Fruit fly (Drosophila melanogaster) whole organism, embryonic: ENCODE measurements around the gene CG32488.

Experiments
- B-H2 ChIP-seq: fragments of 200-800 bp; sonication (Bioruptor generic); optimal IDR thresholded peaks from 2 replicates; lab custom pipeline; 2018; ENCODE audit warnings: missing biosample characterization, mild to moderate bottlenecking, missing genetic modification characterization
- CG11456 ChIP-seq: fragments of 200-800 bp; sonication (Bioruptor generic); IDR thresholded peaks from 3 replicates; pipeline ENCODE4 v1.3.6; 2022; ENCODE audit warnings: missing biosample characterization, missing genetic modification characterization
- CG12391 ChIP-seq: fragments of 200-800 bp; sonication (Bioruptor generic); optimal IDR thresholded peaks from 3 replicates; lab custom pipeline; 2018; ENCODE audit warnings: missing biosample characterization, mild to moderate bottlenecking, missing genetic modification characterization, moderate library complexity
- CG13424 ChIP-seq: fragments of 200-800 bp; sonication (Bioruptor generic); optimal IDR thresholded peaks from 2 replicates; lab custom pipeline; 2019; ENCODE audit warnings: missing biosample characterization, mild to moderate bottlenecking, missing genetic modification characterization, moderate library complexity
- CG16815 ChIP-seq: fragments of 200-800 bp; sonication (Bioruptor generic); optimal IDR thresholded peaks from 3 replicates; lab custom pipeline; 2017; ENCODE audit warnings: missing biosample characterization, mild to moderate bottlenecking, missing genetic modification characterization
- CG17328 ChIP-seq: fragments of 200-800 bp; sonication (Bioruptor generic); IDR thresholded peaks from 2 replicates; pipeline ENCODE4 v1.3.6; 2022; ENCODE audit warnings: missing biosample characterization, missing genetic modification characterization
- CG17385 ChIP-seq: fragments of 200-800 bp; sonication (Bioruptor generic); optimal IDR thresholded peaks from 3 replicates; lab custom pipeline; 2018; ENCODE audit warnings: missing biosample characterization, mild to moderate bottlenecking, missing genetic modification characterization
- CG2116 ChIP-seq: fragments of 200-800 bp; sonication (Bioruptor generic); optimal IDR thresholded peaks from 3 replicates; lab custom pipeline; 2018; ENCODE audit warnings: missing biosample characterization, mild to moderate bottlenecking, missing genetic modification characterization
- CG2129 ChIP-seq: fragments of 200-800 bp; sonication (Bioruptor generic); IDR thresholded peaks from 2 replicates; pipeline ENCODE4 v1.3.6; 2022; ENCODE audit warnings: missing biosample characterization, missing genetic modification characterization; ENCODE audit not compliant: partially characterized antibody
- CG33213 ChIP-seq: fragments of 200-800 bp; sonication (Bioruptor generic); optimal IDR thresholded peaks from 3 replicates; lab custom pipeline; 2016; ENCODE audit warnings: missing biosample characterization, missing genetic modification characterization
- CG5180 ChIP-seq: fragments of 200-800 bp; sonication (Bioruptor generic); optimal IDR thresholded peaks from 3 replicates; lab custom pipeline; 2017; ENCODE audit warnings: missing biosample characterization, missing genetic modification characterization, mild to moderate bottlenecking, moderate library complexity, missing genetic modification reagents
- CG6654 ChIP-seq: fragments of 200-800 bp; sonication (Bioruptor generic); optimal IDR thresholded peaks from 2 replicates; lab custom pipeline; 2017; ENCODE audit warnings: missing biosample characterization, mild to moderate bottlenecking, missing genetic modification characterization
- CG7271 ChIP-seq: fragments of 200-800 bp; sonication (Bioruptor generic); optimal IDR thresholded peaks from 2 replicates; lab custom pipeline; 2018; ENCODE audit warnings: missing biosample characterization, mild to moderate bottlenecking, missing genetic modification characterization, moderate library complexity
- CG7372 ChIP-seq: fragments of 200-800 bp; sonication (Bioruptor generic); IDR thresholded peaks from 2 replicates; pipeline ENCODE4 v1.3.6; 2022; ENCODE audit warnings: missing biosample characterization, missing genetic modification characterization
- D19A ChIP-seq: fragments of 200-800 bp; optimal IDR thresholded peaks from 3 replicates; lab custom pipeline; 2019; ENCODE audit warnings: missing biosample characterization, mild to moderate bottlenecking, missing genetic modification characterization, moderate library complexity
- Dip2 ChIP-seq: fragments of 200-800 bp; sonication (Bioruptor generic); IDR thresholded peaks from 2 replicates; pipeline ENCODE4 v1.3.6; 2022; ENCODE audit warnings: missing biosample characterization, missing genetic modification characterization
- Doc3 ChIP-seq: fragments of 200-800 bp; sonication (Bioruptor generic); IDR thresholded peaks from 3 replicates; pipeline ENCODE4 v1.3.6; 2022; ENCODE audit warnings: missing biosample characterization, missing genetic modification characterization; ENCODE audit not compliant: partially characterized antibody
- Dref ChIP-seq: fragments of 200-800 bp; sonication (Bioruptor generic); IDR thresholded peaks from 2 replicates; pipeline ENCODE4 v1.3.6; 2022; ENCODE audit warnings: missing biosample characterization, missing genetic modification characterization
- Drgx ChIP-seq: fragments of 200-800 bp; sonication (Bioruptor generic); IDR thresholded peaks from 2 replicates; pipeline ENCODE4 v1.3.6; 2022; ENCODE audit warnings: missing biosample characterization, missing genetic modification characterization
- Eip74EF ChIP-seq, 2 experiments: fragments of 200-800 bp in 1 of 2; fragments of >200 bp in 1 of 2; sonication (Bioruptor generic) in 1 of 2; optimal IDR thresholded peaks; 2 replicates each; lab custom pipeline; 2017 to 2019; ENCODE audit warnings: missing biosample characterization in 2 of 2, missing genetic modification characterization in 2 of 2, mild to moderate bottlenecking in 1 of 2, moderate library complexity in 1 of 2
- HLH4C ChIP-seq: fragments of 200-800 bp; sonication (Bioruptor generic); IDR thresholded peaks from 3 replicates; pipeline ENCODE4 v1.3.6; 2022; ENCODE audit warnings: missing biosample characterization, missing genetic modification characterization; ENCODE audit not compliant: partially characterized antibody
- Hr51 ChIP-seq, 2 experiments: fragments of 200-800 bp; sonication (Bioruptor generic); optimal IDR thresholded peaks; 2 replicates in 1 of 2; 3 replicates in 1 of 2; lab custom pipeline; 2016 to 2018; ENCODE audit warnings: missing biosample characterization in 2 of 2, missing genetic modification characterization in 2 of 2, mild to moderate bottlenecking in 1 of 2, moderate library complexity in 1 of 2
- Hsf ChIP-seq: fragments of 200-800 bp; sonication (Bioruptor generic); optimal IDR thresholded peaks from 3 replicates; lab custom pipeline; 2016; ENCODE audit warnings: missing biosample characterization, missing genetic modification characterization
- Jarid2 ChIP-seq: fragments of 200-800 bp; sonication (Bioruptor generic); optimal IDR thresholded peaks from 3 replicates; lab custom pipeline; 2017; ENCODE audit warnings: mild to moderate bottlenecking, missing biosample characterization, missing genetic modification reagents, missing genetic modification characterization
- MTF-1 ChIP-seq: fragments of 200-800 bp; sonication (Bioruptor generic); optimal IDR thresholded peaks from 2 replicates; lab custom pipeline; 2018; ENCODE audit warnings: missing biosample characterization, mild to moderate bottlenecking, missing genetic modification characterization, borderline replicate concordance
- Opbp ChIP-seq: fragments of 200-800 bp; sonication (Bioruptor generic); IDR thresholded peaks from 3 replicates; pipeline ENCODE4 v1.3.6; 2022; ENCODE audit warnings: missing biosample characterization, missing genetic modification characterization; ENCODE audit not compliant: partially characterized antibody
- Sry-δ ChIP-seq: fragments of 200-800 bp; sonication (Bioruptor generic); optimal IDR thresholded peaks from 2 replicates; lab custom pipeline; 2016; ENCODE audit warnings: missing biosample characterization, missing genetic modification characterization
- ac ChIP-seq: fragments of 200-800 bp; sonication (Bioruptor generic); optimal IDR thresholded peaks from 3 replicates; lab custom pipeline; 2017; ENCODE audit warnings: missing biosample characterization, mild to moderate bottlenecking, missing genetic modification characterization
- ase ChIP-seq: fragments of 200-800 bp; sonication (Bioruptor generic); IDR thresholded peaks from 3 replicates; pipeline ENCODE4 v1.3.6; 2022; ENCODE audit warnings: missing biosample characterization, missing genetic modification characterization
- corto ChIP-seq: fragments of 200-800 bp; sonication (Bioruptor generic); optimal IDR thresholded peaks from 2 replicates; lab custom pipeline; 2016; ENCODE audit warnings: missing biosample characterization, mild to moderate bottlenecking, missing genetic modification characterization, moderate library complexity
- crp ChIP-seq, 2 experiments: fragments of 200-800 bp; sonication (Bioruptor generic); optimal IDR thresholded peaks; 2 replicates in 1 of 2; 3 replicates in 1 of 2; lab custom pipeline; 2017; ENCODE audit warnings: missing biosample characterization in 2 of 2, missing genetic modification characterization in 2 of 2, mild to moderate bottlenecking in 1 of 2, moderate library complexity in 1 of 2
- dan ChIP-seq: fragments of 200-800 bp; sonication (Bioruptor generic); IDR thresholded peaks from 2 replicates; pipeline ENCODE4 v1.3.6; 2022; ENCODE audit warnings: missing biosample characterization, missing genetic modification characterization
- dimm ChIP-seq: fragments of 200-800 bp; sonication (Bioruptor generic); IDR thresholded peaks from 2 replicates; pipeline ENCODE4 v1.3.6; 2022; ENCODE audit warnings: missing biosample characterization, missing genetic modification characterization
- dysf ChIP-seq: fragments of 200-800 bp; sonication (Bioruptor generic); IDR thresholded peaks from 3 replicates; pipeline ENCODE4 v1.3.6; 2022; ENCODE audit warnings: missing biosample characterization, missing genetic modification characterization
- grau ChIP-seq: fragments of 200-800 bp; optimal IDR thresholded peaks from 3 replicates; lab custom pipeline; 2019; ENCODE audit warnings: missing biosample characterization, mild to moderate bottlenecking, missing genetic modification characterization, moderate library complexity
- grn ChIP-seq: fragments of 200-800 bp; sonication (Bioruptor generic); optimal IDR thresholded peaks from 3 replicates; lab custom pipeline; 2017; ENCODE audit warnings: missing biosample characterization, missing genetic modification characterization
- hth ChIP-seq: fragments of >200 bp; optimal IDR thresholded peaks from 2 replicates; lab custom pipeline; 2017; ENCODE audit warnings: inconsistent platforms
- jumu ChIP-seq: fragments of 200-800 bp; sonication (Bioruptor generic); optimal IDR thresholded peaks from 3 replicates; lab custom pipeline; 2016; ENCODE audit warnings: missing biosample characterization, missing genetic modification characterization
- kay ChIP-seq: fragments of 200-800 bp; sonication (Bioruptor generic); optimal IDR thresholded peaks from 2 replicates; lab custom pipeline; 2016; ENCODE audit warnings: missing biosample characterization, missing genetic modification characterization
- mld ChIP-seq: fragments of 200-800 bp; sonication (Bioruptor generic); IDR thresholded peaks from 3 replicates; pipeline ENCODE4 v1.3.6; 2022; ENCODE audit warnings: missing biosample characterization, missing genetic modification characterization; ENCODE audit not compliant: partially characterized antibody
- nau ChIP-seq: fragments of 200-800 bp; sonication (Bioruptor generic); optimal IDR thresholded peaks from 3 replicates; lab custom pipeline; 2017; ENCODE audit warnings: missing biosample characterization, mild to moderate bottlenecking, missing genetic modification characterization, missing genetic modification reagents
- pzg ChIP-seq: fragments of 200-800 bp; sonication (Bioruptor generic); optimal IDR thresholded peaks from 3 replicates; lab custom pipeline; 2018; ENCODE audit warnings: missing biosample characterization, mild to moderate bottlenecking, missing genetic modification characterization, moderate library complexity
- repo ChIP-seq: fragments of 200-800 bp; sonication (Bioruptor generic); optimal IDR thresholded peaks from 2 replicates; lab custom pipeline; 2016; ENCODE audit warnings: missing biosample characterization, missing genetic modification characterization
- rib ChIP-seq: fragments of 200-800 bp; sonication (Bioruptor generic); IDR thresholded peaks from 2 replicates; pipeline ENCODE4 v1.3.6; 2022; ENCODE audit warnings: missing biosample characterization, missing genetic modification characterization
- sens-2 ChIP-seq: fragments of 200-800 bp; sonication (Bioruptor generic); IDR thresholded peaks from 2 replicates; pipeline ENCODE4 v1.3.6; 2022; ENCODE audit warnings: missing biosample characterization, missing genetic modification characterization
- tin ChIP-seq: fragments of 200-800 bp; sonication (Bioruptor generic); optimal IDR thresholded peaks from 3 replicates; lab custom pipeline; 2016; ENCODE audit warnings: missing biosample characterization, missing genetic modification characterization
- vnd ChIP-seq: fragments of 200-800 bp; sonication (Bioruptor generic); IDR thresholded peaks from 3 replicates; pipeline ENCODE4 v1.3.6; 2022; ENCODE audit warnings: missing biosample characterization, missing genetic modification characterization; ENCODE audit not compliant: partially characterized antibody

Gene CG32488

dm6 chr3L:3035769-3036583 is 20.1 kb upstream of the CG32488 start (continued):
- TF ChIP-seq crp (GFP tag; optimal IDR thresholded peaks at IDR 0.05; lab: Kevin White, UChicago) (peak in 1 of 2 experiments; percentile 25), CG11456 (peak; percentile 67; the same call in 1 of the 3 replicates), vnd (GFP tag; lab: Robert Waterston, UW) (no peak), Eip74EF (GFP tag; optimal IDR thresholded peaks at IDR 0.05; lab: Kevin White, UChicago) (peak in 1 of 2 experiments; percentile 78), CG6654 (GFP tag; lab: Kevin White, UChicago) (peak; percentile 58), ase (GFP tag; lab: Robert Waterston, UW) (peak; percentile 55; the same call in 1 of the 3 replicates), jumu (GFP tag; lab: Kevin White, UChicago) (peak; percentile 50), kay (GFP tag; lab: Kevin White, UChicago) (peak; percentile 60), dysf (GFP tag; lab: Robert Waterston, UW) (peak; percentile 82; the same call in 2 of the 3 replicates), CG17328 (GFP tag; lab: Robert Waterston, UW) (peak; percentile 82), Hsf (GFP tag; lab: Kevin White, UChicago) (peak; percentile 79), CG7271 (tag; lab: Kevin White, UChicago) (peak; percentile 66), CG33213 (GFP tag; lab: Kevin White, UChicago) (peak; percentile 70), Hr51 (GFP tag; optimal IDR thresholded peaks at IDR 0.05; lab: Kevin White, UChicago) (peak; percentile 71 to 89), Doc3 (GFP tag; lab: Robert Waterston, UW) (no peak), sens-2 (GFP tag; lab: Robert Waterston, UW) (peak; percentile 70; the same call in 1 of the 2 replicates), Dip2 (GFP tag; lab: Robert Waterston, UW) (no peak), CG5180 (peak; percentile 77), Opbp (GFP tag; lab: Robert Waterston, UW) (no peak), CG16815 (GFP tag; lab: Kevin White, UChicago) (peak; percentile 68), tin (GFP tag; lab: Kevin White, UChicago) (peak; percentile 78), Drgx (GFP tag; lab: Robert Waterston, UW) (peak; percentile 73), Sry-δ (peak; percentile 43), Dref (GFP tag; lab: Robert Waterston, UW) (no peak), CG13424 (peak; percentile 91), ac (peak; percentile 48), dimm (GFP tag; lab: Robert Waterston, UW) (peak; percentile 61), CG7372 (GFP tag; lab: Robert Waterston, UW) (peak; percentile 59), mld (no peak), nau (GFP tag; lab: Kevin White, UChicago) (peak; percentile 60), CG2116 (GFP tag; lab: Kevin White, UChicago) (peak; percentile 58), D19A (tag; lab: Kevin White, UChicago) (peak; percentile 81), HLH4C (no peak), CG2129 (GFP tag; lab: Robert Waterston, UW) (no peak), MTF-1 (GFP tag; lab: Kevin White, UChicago) (peak; percentile 61), CG12391 (tag; lab: Kevin White, UChicago) (peak; percentile 89), hth (no peak), B-H2 (GFP tag; lab: Kevin White, UChicago) (peak; percentile 78), pzg (GFP tag; lab: Kevin White, UChicago) (no peak), rib (GFP tag; lab: Robert Waterston, UW) (peak; percentile 28; the same call in 1 of the 2 replicates), dan (GFP tag; lab: Robert Waterston, UW) (no peak), repo (GFP tag; lab: Kevin White, UChicago) (peak; percentile 34), grau (tag; lab: Kevin White, UChicago) (peak; percentile 90), CG17385 (peak; percentile 85), corto (GFP tag; lab: Kevin White, UChicago) (peak; percentile 5), grn (GFP tag; lab: Kevin White, UChicago) (peak; percentile 54), Jarid2 (GFP tag; lab: Kevin White, UChicago) (peak; percentile 68)
